Worm (Caenorhabditis elegans): ENCODE results near the gene mma-1.

- TF ChIP-seq sma-3 (GFP tag; optimal IDR thresholded peaks at IDR 0.05) (no peak), ztf-4 (tag; optimal IDR thresholded peaks at IDR 0.05) (no peak), nhr-12 (tag; optimal IDR thresholded peaks at IDR 0.05) (no peak), unc-62 (GFP tag; optimal IDR thresholded peaks at IDR 0.05) (no peak), snpc-4 (tag; optimal IDR thresholded peaks at IDR 0.05) (no peak), nhr-23 (tag; optimal IDR thresholded peaks at IDR 0.05) (no peak)
Measured at ce11 chrV:12632048-12632447, 36.0 kb upstream of the mma-1 start, which contains the start of gene srx-113.
